Worm (Caenorhabditis elegans) whole organism, young adult: ENCODE measurements around the gene H04M03.12.

ENCODE experiments used
- B0019.2 ChIP-seq: fragments of 200-800 bp; sonication (Bioruptor generic); conservative IDR thresholded peaks from 2 replicates; pipeline ENCODE4 v1.3.6; 2022; ENCODE audit warnings: missing genetic modification reagents, missing genetic modification characterization, missing compliant biosample characterization
- F23B12.7 ChIP-seq: sonication (generic microtip); optimal IDR thresholded peaks from 2 replicates; lab custom pipeline; 2017; ENCODE audit warnings: missing genetic modification characterization, mild to moderate bottlenecking, missing compliant biosample characterization, antibody characterized with exemption, moderate library complexity; ENCODE audit not compliant: insufficient read depth
- bed-2 ChIP-seq: fragments of 200-800 bp; sonication (Bioruptor generic); IDR thresholded peaks from 2 replicates; pipeline ENCODE4 v1.3.6; 2022; ENCODE audit warnings: missing genetic modification reagents, missing genetic modification characterization, missing compliant biosample characterization
- cebp-2 ChIP-seq: fragments of 200-800 bp; sonication (Bioruptor generic); IDR thresholded peaks from 2 replicates; pipeline ENCODE4 v1.3.6; 2022; ENCODE audit warnings: missing genetic modification characterization, missing compliant biosample characterization
- ekl-4 ChIP-seq: fragments of 200-800 bp; sonication (Bioruptor generic); IDR thresholded peaks from 2 replicates; pipeline ENCODE4 v1.3.6; 2022; ENCODE audit warnings: missing genetic modification reagents, missing genetic modification characterization, missing compliant biosample characterization
- mcd-1 ChIP-seq: fragments of 200-800 bp; sonication (Bioruptor generic); IDR thresholded peaks from 2 replicates; pipeline ENCODE4 v1.3.6; 2022; ENCODE audit warnings: missing genetic modification reagents, missing genetic modification characterization, missing compliant biosample characterization
- nfya-1 ChIP-seq: sonication (generic microtip); optimal IDR thresholded peaks from 2 replicates; lab custom pipeline; 2017; ENCODE audit warnings: antibody characterized with exemption, missing compliant biosample characterization, missing genetic modification characterization, borderline replicate concordance; ENCODE audit not compliant: insufficient read depth
- nhr-120 ChIP-seq: fragments of 200-800 bp; sonication (Bioruptor generic); IDR thresholded peaks from 2 replicates; pipeline ENCODE4 v1.3.6; 2022; ENCODE audit warnings: missing genetic modification characterization, missing compliant biosample characterization
- pha-4 ChIP-seq: fragments of 150-350 bp; sonication (generic microtip); optimal IDR thresholded peaks from 2 replicates; lab custom pipeline; 2014; ENCODE audit warnings: missing biosample characterization, missing genetic modification reagents, missing genetic modification characterization
- rcor-1 ChIP-seq: fragments of 200-800 bp; sonication (Bioruptor generic); IDR thresholded peaks from 2 replicates; pipeline ENCODE4 v1.3.6; 2022; ENCODE audit warnings: missing genetic modification reagents, missing genetic modification characterization, missing compliant biosample characterization

DNA sequence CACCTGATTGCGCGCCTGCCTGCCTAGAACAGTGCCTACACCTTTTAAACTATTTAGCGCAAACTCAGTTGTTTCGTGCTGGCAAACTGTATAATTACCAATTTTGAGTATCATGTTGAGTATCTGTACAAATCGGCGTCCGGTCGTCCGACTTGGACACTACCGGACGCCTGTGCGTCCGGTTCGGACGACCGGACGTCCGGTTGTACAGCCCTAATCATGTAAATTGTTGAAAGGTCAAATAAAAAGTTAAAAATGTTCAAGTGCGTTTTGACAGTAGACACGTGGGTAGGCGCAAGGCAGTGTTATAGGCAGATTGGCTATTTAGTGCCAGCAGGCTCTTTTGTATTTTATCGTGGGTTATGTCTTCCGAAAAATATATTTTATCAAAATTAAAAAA, 46.8 kb upstream of the H04M03.12 start:
- TF ChIP-seq F23B12.7 (tag; lab: Kevin White, UChicago) (no peak), ekl-4 (GFP tag; lab: Robert Waterston, UW) (no peak), nfya-1 (tag; lab: Kevin White, UChicago) (no peak), nhr-120 (GFP tag; lab: Robert Waterston, UW) (no peak), cebp-2 (no peak), bed-2 (GFP tag; lab: Robert Waterston, UW) (no peak), mcd-1 (GFP tag; lab: Robert Waterston, UW) (no peak), rcor-1 (GFP tag; lab: Robert Waterston, UW) (no peak), B0019.2 (GFP tag; lab: Robert Waterston, UW) (no peak), pha-4 (no peak)
